Worm (Caenorhabditis elegans): ENCODE results near the gene pssy-2.

ce11 chrIII:13435570-13435969 lies 36.0 kb upstream of the pssy-2 start, which contains the start of gene F45G2.8:
- TF ChIP-seq hlh-30 (tag; optimal IDR thresholded peaks at IDR 0.05; ENCODE audit: insufficient read depth) (no peak), T20F7.1 (GFP tag; optimal IDR thresholded peaks at IDR 0.05) (no peak), egl-43 (GFP tag; IDR thresholded peaks at IDR 0.05) (no peak), lin-38 (GFP tag; IDR thresholded peaks at IDR 0.05) (no peak), ama-1 (optimal IDR thresholded peaks at IDR 0.05) (no peak)
